Worm (Caenorhabditis elegans): ENCODE results near the gene ipla-6.

ipla-6 gene

DNA sequence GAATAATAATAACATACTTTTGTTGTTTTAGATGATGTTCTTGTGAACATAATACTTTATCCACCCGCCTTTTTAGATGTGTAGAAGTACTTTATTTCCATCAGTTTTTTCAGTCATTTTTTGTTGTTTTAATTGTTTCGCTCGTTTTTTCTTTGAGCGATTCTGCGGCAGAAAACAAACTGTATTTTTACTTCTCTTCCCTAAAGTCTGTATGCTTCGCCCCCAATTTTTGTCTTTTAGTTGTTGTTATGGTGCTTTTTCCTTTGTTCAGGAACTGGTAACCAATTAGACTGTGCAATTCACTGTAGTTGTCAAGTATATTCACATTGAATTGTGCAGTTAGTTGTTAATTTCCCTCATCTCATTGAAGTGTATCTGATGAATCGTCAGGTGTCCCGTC is 11.7 kb upstream of the ipla-6 start:
- TF ChIP-seq mbf-1 (tag; optimal IDR thresholded peaks at IDR 0.05), result no peak
- TF ChIP-seq egl-27 (tag; optimal IDR thresholded peaks at IDR 0.05), result no peak
- no peak for TF ChIP-seq elt-3 (tag; optimal IDR thresholded peaks at IDR 0.05)
- TF ChIP-seq elt-1 (tag; optimal IDR thresholded peaks at IDR 0.05), result no peak
- TF ChIP-seq nhr-10 (tag; optimal IDR thresholded peaks at IDR 0.05), result no peak

DNA sequence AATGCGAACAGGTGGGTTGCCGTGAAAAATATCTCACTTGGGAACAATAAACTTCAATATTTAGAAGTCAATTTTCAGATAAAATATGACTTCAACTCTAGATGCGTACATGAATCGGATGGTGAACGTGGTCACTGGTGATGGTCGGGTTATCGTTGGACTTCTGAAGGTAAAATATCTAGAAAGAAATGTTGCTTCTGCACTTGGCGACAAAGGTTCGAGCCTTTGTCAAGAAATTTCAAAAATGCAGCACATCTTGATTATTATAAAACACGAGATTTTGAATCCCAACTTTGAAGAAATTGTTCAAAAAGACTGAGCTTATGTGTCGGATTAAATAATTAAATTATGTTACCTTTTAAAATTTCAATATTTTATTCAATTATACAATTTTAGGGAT is 11.0 kb upstream of the ipla-6 start, which contains the start of gene lsm-8:
lsm-8 (plus strand) TSS at position 79 of the 400 bp plus-strand sequence.
- TF ChIP-seq fos-1 (tag; optimal IDR thresholded peaks at IDR 0.05) (no peak), nhr-129 (tag; optimal IDR thresholded peaks at IDR 0.05) (no peak), ceh-16 (tag; optimal IDR thresholded peaks at IDR 0.05) (no peak), ztf-11 (tag; optimal IDR thresholded peaks at IDR 0.05) (no peak), mab-5 (tag; optimal IDR thresholded peaks at IDR 0.05) (no peak), nhr-23 (tag; optimal IDR thresholded peaks at IDR 0.05) (no peak), mdl-1 (tag; optimal IDR thresholded peaks at IDR 0.05) (no peak), ZK546.5 (tag; optimal IDR thresholded peaks at IDR 0.05) (no peak), aly-2 (tag; optimal IDR thresholded peaks at IDR 0.05) (no peak), Y55F3AM.14 (GFP tag; optimal IDR thresholded peaks at IDR 0.05) (no peak), nhr-237 (tag; optimal IDR thresholded peaks at IDR 0.05) (no peak), lin-13 (GFP tag; optimal IDR thresholded peaks at IDR 0.05) (no peak), nhr-10 (tag; optimal IDR thresholded peaks at IDR 0.05) (no peak), alr-1 (tag; optimal IDR thresholded peaks at IDR 0.05) (no peak)

DNA sequence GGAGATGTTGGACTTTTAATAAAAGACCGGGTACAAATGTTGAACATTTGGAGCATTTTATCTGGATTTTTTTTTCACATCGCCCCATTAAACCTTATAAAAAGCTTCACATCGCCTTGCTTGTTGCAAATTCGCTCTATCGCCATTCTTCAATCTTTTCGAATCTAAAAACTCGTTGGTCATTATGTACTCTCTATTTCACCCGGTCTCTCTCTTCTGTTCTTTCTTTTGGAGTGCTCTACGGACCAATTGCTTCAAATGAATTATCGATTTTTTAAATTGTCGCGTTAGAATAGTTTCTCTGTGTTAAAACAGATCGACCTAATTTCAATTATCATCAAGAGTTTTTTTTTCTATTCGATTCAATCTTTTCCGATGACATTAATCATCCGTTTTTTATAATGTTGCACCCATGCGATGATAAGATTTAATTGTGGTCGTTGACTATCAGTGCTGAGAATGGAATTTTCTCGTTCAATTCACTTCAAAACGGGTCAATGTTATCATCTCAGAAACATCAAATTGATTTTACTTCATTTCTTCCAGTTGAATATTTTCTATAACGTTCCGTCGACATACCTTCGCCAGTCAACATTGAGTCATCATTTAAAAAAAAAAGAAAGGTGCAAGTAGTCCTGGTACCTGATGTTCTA is 10.0 kb upstream of the ipla-6 start:
- TF ChIP-seq lsy-2 (tag; optimal IDR thresholded peaks at IDR 0.05) (peak in 1 of 2 experiments; percentile 41), elt-3 (tag; optimal IDR thresholded peaks at IDR 0.05) (no peak), lin-11 (tag; optimal IDR thresholded peaks at IDR 0.05) (no peak), fos-1 (tag; optimal IDR thresholded peaks at IDR 0.05) (peak; percentile 75), nhr-12 (tag; optimal IDR thresholded peaks at IDR 0.05) (no peak), unc-55 (GFP tag; optimal IDR thresholded peaks at IDR 0.05) (peak; percentile 63), nhr-10 (tag; optimal IDR thresholded peaks at IDR 0.05) (no peak), ceh-82 (tag; optimal IDR thresholded peaks at IDR 0.05) (no peak), egl-27 (tag; optimal IDR thresholded peaks at IDR 0.05) (no peak), blmp-1 (tag; optimal IDR thresholded peaks at IDR 0.05; ENCODE audit: insufficient read depth) (no peak), nhr-23 (tag; optimal IDR thresholded peaks at IDR 0.05) (no peak), C34F6.9 (tag; optimal IDR thresholded peaks at IDR 0.05) (peak; percentile 63)

DNA sequence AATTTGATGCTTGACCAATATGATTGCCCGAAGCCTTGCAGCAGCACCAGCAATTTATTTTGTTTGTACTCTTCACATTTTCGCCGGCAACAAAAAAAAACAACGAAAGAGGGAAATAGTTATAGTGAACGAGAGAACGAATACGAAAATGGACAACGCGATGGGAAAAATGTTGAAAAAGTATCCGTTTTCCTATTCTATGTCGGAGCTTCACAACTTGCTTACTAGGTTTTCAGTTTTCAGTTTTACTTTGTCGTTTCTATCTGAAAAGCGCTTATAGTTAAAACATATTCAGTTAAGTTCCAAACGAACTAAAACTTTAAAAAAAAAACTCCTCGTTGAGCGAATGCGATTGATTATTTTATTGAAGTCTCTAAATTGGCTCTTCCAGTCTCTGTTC is 9.3 kb upstream of the ipla-6 start:
- TF ChIP-seq lin-11 (tag; optimal IDR thresholded peaks at IDR 0.05) (no peak), ceh-82 (tag; optimal IDR thresholded peaks at IDR 0.05) (no peak), ZK546.5 (tag; optimal IDR thresholded peaks at IDR 0.05) (no peak), lsy-2 (tag; optimal IDR thresholded peaks at IDR 0.05) (no peak), skn-1 (tag; optimal IDR thresholded peaks at IDR 0.05) (no peak), nhr-21 (tag; optimal IDR thresholded peaks at IDR 0.05) (no peak), nhr-129 (tag; optimal IDR thresholded peaks at IDR 0.05) (no peak), mdl-1 (tag; optimal IDR thresholded peaks at IDR 0.05) (no peak), R02D3.7 (tag; optimal IDR thresholded peaks at IDR 0.05) (no peak), nhr-12 (tag; optimal IDR thresholded peaks at IDR 0.05) (no peak)

DNA sequence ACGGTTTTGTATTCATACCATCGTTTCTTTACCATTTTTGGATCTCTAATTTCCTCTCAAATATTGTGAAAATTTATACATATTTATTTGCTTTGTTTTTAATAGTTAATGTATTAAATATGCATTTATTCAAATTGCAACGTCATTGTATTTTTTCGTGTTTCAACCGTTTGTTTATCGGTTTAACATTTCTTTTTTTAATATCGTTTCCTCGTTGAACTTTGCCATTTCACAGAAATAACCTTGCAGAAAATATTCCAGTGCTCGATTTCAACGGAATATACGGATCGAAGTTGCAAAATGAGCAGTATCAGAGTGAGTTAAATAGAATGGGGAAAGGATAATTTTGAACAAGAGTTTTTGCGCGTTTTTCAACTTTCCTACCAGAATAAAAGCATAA is 8.1 kb upstream of the ipla-6 start, which contains the start of gene seu-1:
seu-1 (plus strand) TSS at position 301 of the 400 bp plus-strand sequence.
- TF ChIP-seq zag-1 (tag; optimal IDR thresholded peaks at IDR 0.05) (no peak), nhr-21 (tag; optimal IDR thresholded peaks at IDR 0.05) (no peak), F13H6.1 (tag; optimal IDR thresholded peaks at IDR 0.05) (no peak), nhr-10 (tag; optimal IDR thresholded peaks at IDR 0.05) (no peak), ZK546.5 (tag; optimal IDR thresholded peaks at IDR 0.05) (no peak), unc-55 (GFP tag; optimal IDR thresholded peaks at IDR 0.05) (no peak)

DNA sequence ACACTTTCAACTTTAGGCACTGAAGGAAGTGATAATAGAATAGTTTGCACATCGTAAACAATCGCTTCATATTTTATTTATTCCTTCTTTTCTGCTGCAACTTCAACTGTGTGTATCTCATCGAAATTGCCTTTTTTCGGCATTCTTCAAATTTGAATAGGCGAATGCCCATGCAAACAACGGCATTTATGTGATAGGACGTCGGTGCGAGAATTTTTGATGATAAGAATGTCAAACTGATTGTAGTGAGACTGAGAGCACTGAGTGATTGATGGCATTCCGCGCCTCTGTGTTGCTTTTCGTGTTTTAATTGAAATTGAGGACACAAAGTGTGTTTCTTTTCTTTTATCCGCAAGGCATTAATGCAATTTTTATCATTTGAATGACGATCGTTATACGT is 6.7 kb upstream of the ipla-6 start:
- peak; percentile 68 for TF ChIP-seq fos-1 (tag; optimal IDR thresholded peaks at IDR 0.05)
- TF ChIP-seq skn-1 (tag; optimal IDR thresholded peaks at IDR 0.05), result no peak

All from whole organism, L2 larva.